Fruit fly (Drosophila melanogaster) whole organism, embryonic: ENCODE measurements around the gene Kat60.

Source experiments
- Ada2b ChIP-seq: fragments of 200-800 bp; sonication (Bioruptor generic); IDR thresholded peaks from 2 replicates; pipeline ENCODE4 v1.3.6; 2022; ENCODE audit warnings: missing biosample characterization, missing genetic modification characterization
- CG10366 ChIP-seq: fragments of 200-800 bp; sonication (Bioruptor generic); IDR thresholded peaks from 2 replicates; pipeline ENCODE4 v1.3.6; 2022; ENCODE audit warnings: missing biosample characterization, missing genetic modification characterization
- CG10431 ChIP-seq: fragments of 200-800 bp; sonication (Bioruptor generic); optimal IDR thresholded peaks from 3 replicates; lab custom pipeline; 2018; ENCODE audit warnings: missing biosample characterization, mild to moderate bottlenecking, missing genetic modification characterization
- CG10654 ChIP-seq: fragments of 200-800 bp; sonication (Bioruptor generic); optimal IDR thresholded peaks from 2 replicates; lab custom pipeline; 2016; ENCODE audit warnings: missing biosample characterization, missing genetic modification characterization
- CG12942 ChIP-seq: fragments of 200-800 bp; sonication (Bioruptor generic); optimal IDR thresholded peaks from 3 replicates; lab custom pipeline; 2016; ENCODE audit warnings: missing biosample characterization, missing genetic modification characterization
- CG14667 ChIP-seq: fragments of 200-800 bp; sonication (Bioruptor generic); IDR thresholded peaks from 2 replicates; pipeline ENCODE4 v1.3.6; 2022; ENCODE audit warnings: missing biosample characterization, missing genetic modification characterization
- CG14710 ChIP-seq: fragments of 200-800 bp; sonication (Bioruptor generic); optimal IDR thresholded peaks from 3 replicates; lab custom pipeline; 2019; ENCODE audit warnings: missing biosample characterization, mild to moderate bottlenecking, missing genetic modification characterization, moderate library complexity
- CG15269 ChIP-seq: fragments of 200-800 bp; sonication (Bioruptor generic); optimal IDR thresholded peaks from 2 replicates; lab custom pipeline; 2018; ENCODE audit warnings: missing biosample characterization, mild to moderate bottlenecking, missing genetic modification characterization, moderate library complexity
- CG15601 ChIP-seq: fragments of 200-800 bp; sonication (Bioruptor generic); optimal IDR thresholded peaks from 3 replicates; lab custom pipeline; 2019; ENCODE audit warnings: missing biosample characterization, mild to moderate bottlenecking, missing genetic modification characterization, moderate library complexity
- CG17359 ChIP-seq: fragments of 200-800 bp; sonication (Bioruptor generic); optimal IDR thresholded peaks from 3 replicates; lab custom pipeline; 2018; ENCODE audit warnings: missing biosample characterization, mild to moderate bottlenecking, missing genetic modification characterization, moderate library complexity
- CG18619 ChIP-seq: fragments of 200-800 bp; sonication (Bioruptor generic); optimal IDR thresholded peaks from 3 replicates; lab custom pipeline; 2017; ENCODE audit warnings: missing biosample characterization, mild to moderate bottlenecking, missing genetic modification characterization
- CG3281 ChIP-seq: fragments of 200-800 bp; sonication (Bioruptor generic); optimal IDR thresholded peaks from 3 replicates; lab custom pipeline; 2017; ENCODE audit warnings: missing biosample characterization, mild to moderate bottlenecking, missing genetic modification characterization
- CG3838 ChIP-seq: fragments of 200-800 bp; sonication (Bioruptor generic); optimal IDR thresholded peaks from 3 replicates; lab custom pipeline; 2016; ENCODE audit warnings: missing biosample characterization, missing genetic modification characterization
- CG7745 ChIP-seq: fragments of 200-800 bp; sonication (Bioruptor generic); optimal IDR thresholded peaks from 2 replicates; lab custom pipeline; 2018; ENCODE audit warnings: missing biosample characterization, mild to moderate bottlenecking, missing genetic modification characterization, moderate library complexity
- CG8765 ChIP-seq: fragments of 200-800 bp; sonication (Bioruptor generic); IDR thresholded peaks from 2 replicates; pipeline ENCODE4 v1.3.6; 2022; ENCODE audit warnings: missing biosample characterization, missing genetic modification characterization
- Dbx ChIP-seq: fragments of 200-800 bp; sonication (Bioruptor generic); IDR thresholded peaks from 3 replicates; pipeline ENCODE4 v1.3.6; 2022; ENCODE audit warnings: missing biosample characterization, missing genetic modification characterization
- Dfd ChIP-seq, 2 experiments: fragments of >200 bp; optimal IDR thresholded peaks; 2 replicates each; lab custom pipeline; 2017; ENCODE audit warnings: missing biosample characterization in 2 of 2, missing genetic modification characterization in 2 of 2
- Dip3 ChIP-seq: fragments of 200-800 bp; sonication (Bioruptor generic); optimal IDR thresholded peaks from 3 replicates; lab custom pipeline; 2016; ENCODE audit warnings: missing biosample characterization, missing genetic modification characterization
- H2.0 ChIP-seq: fragments of 200-800 bp; sonication (Bioruptor generic); IDR thresholded peaks from 2 replicates; pipeline ENCODE4 v1.3.6; 2022; ENCODE audit warnings: missing biosample characterization, missing genetic modification characterization
- HHEX ChIP-seq: fragments of 200-800 bp; sonication (Bioruptor generic); optimal IDR thresholded peaks from 3 replicates; lab custom pipeline; 2017; ENCODE audit warnings: missing biosample characterization, mild to moderate bottlenecking, missing genetic modification characterization, missing genetic modification reagents
- Side ChIP-seq: fragments of 200-800 bp; sonication (Bioruptor generic); optimal IDR thresholded peaks from 2 replicates; lab custom pipeline; 2016; ENCODE audit warnings: missing biosample characterization, missing genetic modification characterization
- Stat92E ChIP-seq, 3 experiments: fragments of >200 bp in 2 of 3; fragments of 200-800 bp in 1 of 3; sonication (Bioruptor generic) in 1 of 3; optimal IDR thresholded peaks; 2 replicates each; lab custom pipeline; 2017 to 2019; ENCODE audit warnings: missing biosample characterization in 3 of 3, missing genetic modification characterization in 3 of 3, mild to moderate bottlenecking in 1 of 3, moderate library complexity in 1 of 3
- Xrp1 ChIP-seq: fragments of 200-800 bp; sonication (Bioruptor generic); IDR thresholded peaks from 2 replicates; pipeline ENCODE4 v1.3.6; 2022; ENCODE audit warnings: missing biosample characterization, missing genetic modification characterization
- ara ChIP-seq: fragments of 200-800 bp; sonication (Bioruptor generic); IDR thresholded peaks from 2 replicates; pipeline ENCODE4 v1.3.6; 2022; ENCODE audit warnings: missing biosample characterization, missing genetic modification characterization
- cad ChIP-seq: fragments of >200 bp; optimal IDR thresholded peaks from 2 replicates; lab custom pipeline; 2017; ENCODE audit warnings: missing biosample characterization, missing genetic modification characterization
- cg ChIP-seq: fragments of 200-800 bp; sonication (Bioruptor generic); optimal IDR thresholded peaks from 3 replicates; lab custom pipeline; 2019; ENCODE audit warnings: missing biosample characterization, mild to moderate bottlenecking, missing genetic modification characterization, moderate library complexity
- chinmo ChIP-seq: fragments of 200-800 bp; sonication (Bioruptor generic); IDR thresholded peaks from 4 replicates; pipeline ENCODE4 v1.3.6; 2022; ENCODE audit warnings: missing biosample characterization, missing genetic modification characterization; ENCODE audit not compliant: partially characterized antibody
- da ChIP-seq: fragments of 200-800 bp; sonication (Bioruptor generic); optimal IDR thresholded peaks from 2 replicates; lab custom pipeline; 2016; ENCODE audit warnings: missing biosample characterization, missing genetic modification characterization
- eve ChIP-seq, 2 experiments: fragments of >200 bp; optimal IDR thresholded peaks; 2 replicates each; lab custom pipeline; 2017; ENCODE audit warnings: missing biosample characterization in 2 of 2, missing genetic modification characterization in 2 of 2
- ftz-f1 ChIP-seq: fragments of 200-800 bp; sonication (Bioruptor generic); optimal IDR thresholded peaks from 2 replicates; lab custom pipeline; 2016; ENCODE audit warnings: missing biosample characterization, missing genetic modification characterization
- hb ChIP-seq: fragments of 200-800 bp; sonication (Bioruptor generic); IDR thresholded peaks from 3 replicates; pipeline ENCODE4 v1.3.6; 2022; ENCODE audit warnings: missing biosample characterization, missing genetic modification characterization; ENCODE audit not compliant: partially characterized antibody
- ind ChIP-seq: fragments of 200-800 bp; sonication (Bioruptor generic); optimal IDR thresholded peaks from 3 replicates; lab custom pipeline; 2016; ENCODE audit warnings: missing biosample characterization, missing genetic modification characterization
- kni ChIP-seq: fragments of 200-800 bp; sonication (Bioruptor generic); optimal IDR thresholded peaks from 3 replicates; lab custom pipeline; 2017; ENCODE audit warnings: mild to moderate bottlenecking, missing biosample characterization, missing genetic modification reagents, missing genetic modification characterization
- lab ChIP-seq: fragments of 200-800 bp; sonication (Bioruptor generic); optimal IDR thresholded peaks from 3 replicates; lab custom pipeline; 2017; ENCODE audit warnings: missing biosample characterization, missing genetic modification characterization, mild to moderate bottlenecking, moderate library complexity, missing genetic modification reagents
- lilli ChIP-seq: fragments of 200-800 bp; sonication (Bioruptor generic); optimal IDR thresholded peaks from 3 replicates; lab custom pipeline; 2016; ENCODE audit warnings: missing biosample characterization, missing genetic modification characterization
- lov ChIP-seq, 2 experiments: fragments of 200-800 bp in 1 of 2; fragments of >200 bp in 1 of 2; sonication (Bioruptor generic) in 1 of 2; IDR thresholded peaks in 1 of 2; optimal IDR thresholded peaks in 1 of 2; 2 replicates in 1 of 2; 3 replicates in 1 of 2; pipeline versions ENCODE4 v1.3.6 to Lab custom; 2017 to 2022; ENCODE audit warnings: missing biosample characterization in 1 of 2, missing genetic modification characterization in 1 of 2
- mam ChIP-seq: fragments of 200-800 bp; sonication (Bioruptor generic); optimal IDR thresholded peaks from 3 replicates; lab custom pipeline; 2016; ENCODE audit warnings: missing biosample characterization, missing genetic modification characterization
- nom ChIP-seq: fragments of 200-800 bp; sonication (Bioruptor generic); optimal IDR thresholded peaks from 2 replicates; lab custom pipeline; 2017; ENCODE audit warnings: missing biosample characterization, missing genetic modification characterization, mild to moderate bottlenecking, moderate library complexity, missing genetic modification reagents
- phol ChIP-seq: fragments of 200-800 bp; sonication (Bioruptor generic); optimal IDR thresholded peaks from 3 replicates; lab custom pipeline; 2018; ENCODE audit warnings: missing biosample characterization, mild to moderate bottlenecking, missing genetic modification characterization, moderate library complexity
- row ChIP-seq: fragments of 200-800 bp; sonication (Bioruptor generic); IDR thresholded peaks from 3 replicates; pipeline ENCODE4 v1.3.6; 2022; ENCODE audit warnings: missing biosample characterization, missing genetic modification characterization
- run ChIP-seq: fragments of 200-800 bp; sonication (Bioruptor generic); optimal IDR thresholded peaks from 3 replicates; lab custom pipeline; 2018; ENCODE audit warnings: missing biosample characterization, mild to moderate bottlenecking, missing genetic modification characterization
- sens ChIP-seq: fragments of 200-800 bp; sonication (Bioruptor generic); peaks from one replicate; lab custom pipeline; 2016; ENCODE audit warnings: missing biosample characterization, missing genetic modification characterization
- slbo ChIP-seq: fragments of 200-800 bp; sonication (Bioruptor generic); IDR thresholded peaks from 2 replicates; pipeline ENCODE4 v1.3.6; 2022; ENCODE audit warnings: missing biosample characterization, missing genetic modification characterization
- sqz ChIP-seq: fragments of 200-800 bp; sonication (Bioruptor generic); optimal IDR thresholded peaks from 3 replicates; lab custom pipeline; 2018; ENCODE audit warnings: missing biosample characterization, mild to moderate bottlenecking, missing genetic modification characterization
- sug ChIP-seq: fragments of 200-800 bp; optimal IDR thresholded peaks from 2 replicates; lab custom pipeline; 2019; ENCODE audit warnings: missing biosample characterization, mild to moderate bottlenecking, missing genetic modification characterization, moderate library complexity
- tio ChIP-seq: fragments of 200-800 bp; sonication (Bioruptor generic); optimal IDR thresholded peaks from 2 replicates; lab custom pipeline; 2017; ENCODE audit warnings: missing biosample characterization, missing genetic modification characterization, inconsistent platforms
- tup ChIP-seq: fragments of 200-800 bp; sonication (Bioruptor generic); optimal IDR thresholded peaks from 2 replicates; lab custom pipeline; 2016; ENCODE audit warnings: missing biosample characterization, mild to moderate bottlenecking, missing genetic modification characterization, moderate library complexity
- vvl ChIP-seq: fragments of 200-800 bp; sonication (Bioruptor generic); IDR thresholded peaks from 2 replicates; pipeline ENCODE4 v1.3.6; 2022; ENCODE audit warnings: missing biosample characterization, missing genetic modification characterization
- zfh2 ChIP-seq: fragments of 200-800 bp; sonication (Bioruptor generic); optimal IDR thresholded peaks from 2 replicates; lab custom pipeline; 2016; ENCODE audit warnings: missing biosample characterization, missing genetic modification characterization

Gene Kat60

DNA sequence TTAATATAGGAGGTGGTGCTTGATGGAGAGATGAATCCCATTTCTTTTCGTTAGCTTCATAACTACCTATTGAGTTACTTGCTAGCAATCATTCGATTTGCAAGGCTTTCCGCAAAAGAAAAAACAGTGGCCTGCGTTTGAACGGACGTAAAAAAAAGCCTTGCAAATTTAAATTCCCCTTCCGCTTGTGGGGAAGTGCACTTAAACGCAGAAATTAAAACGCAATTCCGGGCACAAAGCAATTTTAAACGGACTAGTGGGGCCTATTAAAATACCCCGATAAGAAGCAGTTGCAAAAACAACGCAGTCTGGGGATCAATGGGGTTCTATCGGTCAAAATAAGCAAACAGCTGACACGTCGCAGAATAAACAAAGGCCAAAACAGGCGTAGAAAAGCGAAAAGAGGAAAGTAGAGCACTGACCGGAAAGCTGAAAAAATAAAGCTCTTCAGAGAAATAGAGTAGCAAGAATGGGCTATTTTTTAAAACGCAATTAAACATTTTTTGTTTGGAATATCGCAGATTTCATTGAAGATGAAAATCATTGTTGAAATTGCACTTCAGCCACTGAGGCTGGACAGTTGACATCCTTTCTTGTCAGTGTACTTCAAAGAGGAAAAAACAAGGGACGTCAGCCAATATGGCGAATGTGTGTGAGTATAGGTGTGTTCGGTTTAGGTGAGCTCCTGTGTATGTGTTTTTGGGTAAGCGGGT lies 18.7 kb upstream of the Kat60 start (continued):
- no peak for TF ChIP-seq hb
- TF ChIP-seq CG12942 (GFP tag; lab: Kevin White, UChicago): no peak
- no peak for TF ChIP-seq CG3281
- TF ChIP-seq vvl: no peak
- TF ChIP-seq CG10366: no peak
- TF ChIP-seq lilli (GFP tag; lab: Kevin White, UChicago): peak; percentile 13
- no peak for TF ChIP-seq CG15601 (tag; lab: Kevin White, UChicago)
- TF ChIP-seq cg: no peak
- TF ChIP-seq CG17359 (tag; lab: Kevin White, UChicago): peak; percentile 21
- no peak for TF ChIP-seq CG10431 (GFP tag; lab: Kevin White, UChicago)
- no peak for TF ChIP-seq CG10654 (GFP tag; lab: Kevin White, UChicago)
- no peak for TF ChIP-seq CG14667 (GFP tag; lab: Robert Waterston, UW)
- peak; percentile 28 for TF ChIP-seq mam (GFP tag; lab: Kevin White, UChicago)
- no peak for TF ChIP-seq ftz-f1 (GFP tag; lab: Kevin White, UChicago)
- no peak for TF ChIP-seq Stat92E (GFP tag; optimal IDR thresholded peaks at IDR 0.05; lab: Kevin White, UChicago)
- TF ChIP-seq Ada2b (GFP tag; lab: Robert Waterston, UW): 0 out of 2 replicates have a peak, but pooled peaks have one; percentile 10
- peak; percentile 72 for TF ChIP-seq phol (tag; lab: Kevin White, UChicago)
- no peak for TF ChIP-seq run (tag; lab: Kevin White, UChicago)
- TF ChIP-seq lov (optimal IDR thresholded peaks at IDR 0.05; lab: Kevin White, UChicago): no peak
- TF ChIP-seq lov (GFP tag; IDR thresholded peaks at IDR 0.05; lab: Robert Waterston, UW): no peak
- no peak for TF ChIP-seq eve (GFP tag; optimal IDR thresholded peaks at IDR 0.05; lab: Kevin White, UChicago)
- no peak for TF ChIP-seq CG8765
- TF ChIP-seq slbo (GFP tag; lab: Robert Waterston, UW): no peak
- TF ChIP-seq Xrp1 (GFP tag; lab: Robert Waterston, UW): peak; percentile 21; the same call in 1 of the 2 replicates
- no peak for TF ChIP-seq CG18619
- TF ChIP-seq sqz (GFP tag; lab: Kevin White, UChicago): peak; percentile 27
- no peak for TF ChIP-seq cad
- TF ChIP-seq sens (GFP tag; lab: Kevin White, UChicago): peak; percentile 88
- TF ChIP-seq Dip3: peak; percentile 5
- TF ChIP-seq CG7745 (tag; lab: Kevin White, UChicago): no peak
- peak; percentile 35 for TF ChIP-seq row (GFP tag; lab: Robert Waterston, UW)
- TF ChIP-seq zfh2 (GFP tag; lab: Kevin White, UChicago): peak; percentile 24
- no peak for TF ChIP-seq CG14710 (tag; lab: Kevin White, UChicago)
- peak; percentile 26 for TF ChIP-seq CG15269
- peak; percentile 28 for TF ChIP-seq ind (GFP tag; lab: Kevin White, UChicago)
- peak; percentile 30 for TF ChIP-seq Side
- 0 out of 2 replicates have a peak, but pooled peaks have one; percentile 11 for TF ChIP-seq H2.0
- peak; percentile 20 for TF ChIP-seq tio (GFP tag; lab: Kevin White, UChicago)
- TF ChIP-seq nom (GFP tag; lab: Kevin White, UChicago): peak; percentile 7
- TF ChIP-seq lab (GFP tag; lab: Kevin White, UChicago): peak; percentile 58
- TF ChIP-seq Dbx (GFP tag; lab: Robert Waterston, UW): 0 out of 3 replicates have a peak, but pooled peaks have one; percentile 15
- TF ChIP-seq HHEX (GFP tag; lab: Kevin White, UChicago): no peak
- no peak for TF ChIP-seq kni (GFP tag; lab: Kevin White, UChicago)
- peak; percentile 37; the same call in 1 of the 2 replicates for TF ChIP-seq ara (GFP tag; lab: Robert Waterston, UW)
- TF ChIP-seq tup (GFP tag; lab: Kevin White, UChicago): no peak
- TF ChIP-seq sug (tag; lab: Kevin White, UChicago): peak; percentile 8
- no peak for TF ChIP-seq CG3838 (GFP tag; lab: Kevin White, UChicago)
- no peak for TF ChIP-seq da (GFP tag; lab: Kevin White, UChicago)
- TF ChIP-seq Dfd (GFP tag; optimal IDR thresholded peaks at IDR 0.05; lab: Kevin White, UChicago): no peak
- TF ChIP-seq chinmo (GFP tag; lab: Robert Waterston, UW): no peak
